Fruit fly (Drosophila melanogaster) whole organism, adult: ENCODE data around the gene sau.
A peak's percentile ranks its signal among the peaks of the same experiment; 100 is the strongest.

ENCODE experiments used
- CG11617 ChIP-seq: fragments of 200-800 bp; sonication (Bioruptor generic); optimal IDR thresholded peaks from 2 replicates; lab custom pipeline; 2017; ENCODE audit warnings: mild to moderate bottlenecking, missing biosample characterization, missing genetic modification reagents, missing genetic modification characterization
- CG12768 ChIP-seq: fragments of 200-800 bp; sonication (Bioruptor generic); optimal IDR thresholded peaks from 2 replicates; lab custom pipeline; 2017; ENCODE audit warnings: missing biosample characterization, missing genetic modification characterization, mild to moderate bottlenecking, moderate library complexity, missing genetic modification reagents
- CG14711 ChIP-seq: fragments of 200-800 bp; sonication (Bioruptor generic); optimal IDR thresholded peaks from 2 replicates; lab custom pipeline; 2018; ENCODE audit warnings: missing biosample characterization, mild to moderate bottlenecking, missing genetic modification characterization, moderate library complexity
- CG1620 ChIP-seq: fragments of 200-800 bp; sonication (Bioruptor generic); optimal IDR thresholded peaks from 2 replicates; lab custom pipeline; 2016; ENCODE audit warnings: missing biosample characterization, missing genetic modification characterization
- CG33017 ChIP-seq: fragments of 200-800 bp; sonication (Bioruptor generic); optimal IDR thresholded peaks from 2 replicates; lab custom pipeline; 2018; ENCODE audit warnings: missing biosample characterization, mild to moderate bottlenecking, missing genetic modification characterization, moderate library complexity
- CG5204 ChIP-seq: fragments of 200-800 bp; sonication (Bioruptor generic); optimal IDR thresholded peaks from 2 replicates; lab custom pipeline; 2016; ENCODE audit warnings: missing biosample characterization, missing genetic modification characterization
- CG7045 ChIP-seq: fragments of 200-800 bp; sonication (Bioruptor generic); optimal IDR thresholded peaks from 2 replicates; lab custom pipeline; 2017; ENCODE audit warnings: missing biosample characterization, mild to moderate bottlenecking, missing genetic modification characterization
- CG7101 ChIP-seq: fragments of 200-800 bp; sonication (Bioruptor generic); optimal IDR thresholded peaks from 2 replicates; lab custom pipeline; 2018; ENCODE audit warnings: missing biosample characterization, mild to moderate bottlenecking, missing genetic modification characterization, moderate library complexity
- Clk ChIP-seq: fragments of 200-800 bp; sonication (Bioruptor generic); optimal IDR thresholded peaks from 2 replicates; lab custom pipeline; 2017; ENCODE audit warnings: missing biosample characterization, missing genetic modification characterization
- Crg-1 ChIP-seq: fragments of 200-800 bp; sonication (Bioruptor generic); optimal IDR thresholded peaks from 2 replicates; lab custom pipeline; 2016; ENCODE audit warnings: missing biosample characterization, missing genetic modification characterization
- Hr96 ChIP-seq: fragments of 200-800 bp; sonication (Bioruptor generic); optimal IDR thresholded peaks from 2 replicates; lab custom pipeline; 2016; ENCODE audit warnings: missing biosample characterization, missing genetic modification characterization
- Mnt ChIP-seq: fragments of 200-800 bp; sonication (Bioruptor generic); optimal IDR thresholded peaks from 2 replicates; lab custom pipeline; 2016; ENCODE audit warnings: missing biosample characterization, mild to moderate bottlenecking, missing genetic modification characterization
- bab1 ChIP-seq: fragments of 200-800 bp; sonication (Bioruptor generic); optimal IDR thresholded peaks from 3 replicates; lab custom pipeline; 2019; ENCODE audit warnings: missing biosample characterization, mild to moderate bottlenecking, missing genetic modification characterization, moderate library complexity
- cic ChIP-seq: fragments of 200-800 bp; sonication (Bioruptor generic); optimal IDR thresholded peaks from 2 replicates; lab custom pipeline; 2017; ENCODE audit warnings: missing biosample characterization, mild to moderate bottlenecking, missing genetic modification characterization, moderate library complexity
- cnc ChIP-seq, 2 experiments: fragments of >200 bp; optimal IDR thresholded peaks; 2 replicates each; lab custom pipeline; 2017
- kay ChIP-seq: fragments of 200-800 bp; sonication (Bioruptor generic); peaks from one replicate; lab custom pipeline; 2016; ENCODE audit warnings: missing biosample characterization, missing genetic modification characterization, borderline replicate concordance
- ovo ChIP-seq: fragments of 200-800 bp; sonication (Bioruptor generic); optimal IDR thresholded peaks from 2 replicates; lab custom pipeline; 2016; ENCODE audit warnings: missing biosample characterization, missing genetic modification characterization
- pad ChIP-seq: fragments of 200-800 bp; sonication (Bioruptor generic); optimal IDR thresholded peaks from 3 replicates; lab custom pipeline; 2017; ENCODE audit warnings: missing biosample characterization, missing genetic modification characterization, mild to moderate bottlenecking, moderate library complexity, missing genetic modification reagents
- tj ChIP-seq: fragments of 200-800 bp; sonication (Bioruptor generic); optimal IDR thresholded peaks from 3 replicates; lab custom pipeline; 2017; ENCODE audit warnings: missing biosample characterization, mild to moderate bottlenecking, missing genetic modification characterization, moderate library complexity
- toe ChIP-seq: fragments of 200-800 bp; sonication (Bioruptor generic); optimal IDR thresholded peaks from 2 replicates; lab custom pipeline; 2016; ENCODE audit warnings: missing biosample characterization, missing genetic modification characterization

sau gene

DNA sequence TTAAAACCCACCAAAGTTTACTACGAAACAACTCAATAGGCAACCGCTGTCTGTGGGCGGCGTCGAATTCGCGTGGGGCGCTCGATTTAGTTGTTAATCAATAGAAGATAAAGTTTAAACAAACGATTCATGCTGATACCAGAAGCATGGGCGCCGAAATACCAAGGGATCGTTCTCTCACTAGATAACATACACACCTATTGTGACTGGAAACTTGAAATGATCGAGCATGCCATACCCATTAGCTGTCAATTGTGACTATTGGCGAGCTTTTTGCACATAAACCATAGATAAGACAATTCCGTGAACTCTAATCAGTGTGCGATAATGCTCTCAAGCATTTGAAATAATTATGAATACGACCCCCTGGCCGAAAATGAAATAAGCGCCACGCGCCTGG, 46.8 kb upstream of the sau start:
- TF ChIP-seq CG11617 (GFP tag; lab: Kevin White, UChicago): no peak
- TF ChIP-seq cic (GFP tag; lab: Kevin White, UChicago): peak; percentile 2

DNA sequence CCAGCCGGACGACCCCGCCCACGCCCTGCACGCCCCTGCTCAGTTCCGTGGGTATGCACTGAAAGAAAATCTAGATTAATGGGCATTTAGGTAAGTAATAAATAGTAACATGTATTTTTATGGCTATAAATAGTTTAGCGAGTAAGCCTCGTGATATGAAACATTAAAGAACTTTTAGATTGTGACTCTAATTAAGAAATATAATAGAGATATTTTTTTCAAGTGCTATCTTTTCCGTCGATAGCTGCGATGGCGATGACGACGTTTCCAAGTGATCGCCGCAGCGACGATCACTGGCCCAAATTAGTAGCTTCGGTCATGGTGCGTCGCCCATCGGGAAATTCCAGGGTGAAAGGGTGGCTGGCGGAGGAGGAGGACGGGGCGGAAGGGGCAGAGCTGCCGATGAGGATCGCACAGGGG, 46.0 kb upstream of the sau start:
- TF ChIP-seq CG1620 (GFP tag; lab: Kevin White, UChicago) (no peak), Mnt (GFP tag; lab: Kevin White, UChicago) (no peak), bab1 (no peak), tj (GFP tag; lab: Kevin White, UChicago) (peak; percentile 2), pad (GFP tag; lab: Kevin White, UChicago) (no peak), cic (GFP tag; lab: Kevin White, UChicago) (no peak), CG14711 (tag; lab: Kevin White, UChicago) (peak; percentile 33), CG12768 (no peak), CG5204 (GFP tag; lab: Kevin White, UChicago) (no peak), CG7101 (tag; lab: Kevin White, UChicago) (peak; percentile 41), CG7045 (peak; percentile 25), cnc (optimal IDR thresholded peaks at IDR 0.05; lab: Kevin White, UChicago) (no peak), Clk (GFP tag; lab: Kevin White, UChicago) (no peak), toe (GFP tag; lab: Kevin White, UChicago) (peak; percentile 14), CG33017 (tag; lab: Kevin White, UChicago) (peak; percentile 14), Crg-1 (GFP tag; lab: Kevin White, UChicago) (no peak), Hr96 (GFP tag; lab: Kevin White, UChicago) (peak; percentile 10), ovo (GFP tag; lab: Kevin White, UChicago) (no peak), kay (no peak), CG11617 (GFP tag; lab: Kevin White, UChicago) (no peak)

DNA sequence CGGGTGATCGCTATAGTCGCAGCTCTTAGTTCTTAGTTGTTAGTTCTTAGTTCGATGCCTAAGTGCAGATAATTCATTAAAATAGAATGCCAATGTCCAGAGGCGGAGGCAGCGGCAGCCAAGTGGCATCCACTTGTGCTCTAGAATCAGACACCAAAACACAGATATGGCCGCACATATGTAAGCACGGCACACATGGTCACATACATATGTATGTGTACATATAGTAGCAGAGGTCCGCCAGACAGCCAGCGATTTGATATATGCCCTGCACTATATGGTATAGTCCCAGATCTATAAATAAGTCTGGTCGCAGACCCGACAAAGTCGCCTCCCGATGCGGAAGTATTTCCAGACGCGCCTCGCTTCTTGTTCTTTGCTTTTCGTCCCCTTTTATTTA, 45.5 kb upstream of the sau start:
- TF ChIP-seq pad (GFP tag; lab: Kevin White, UChicago): no peak
- TF ChIP-seq cnc (optimal IDR thresholded peaks at IDR 0.05; lab: Kevin White, UChicago): no peak

DNA sequence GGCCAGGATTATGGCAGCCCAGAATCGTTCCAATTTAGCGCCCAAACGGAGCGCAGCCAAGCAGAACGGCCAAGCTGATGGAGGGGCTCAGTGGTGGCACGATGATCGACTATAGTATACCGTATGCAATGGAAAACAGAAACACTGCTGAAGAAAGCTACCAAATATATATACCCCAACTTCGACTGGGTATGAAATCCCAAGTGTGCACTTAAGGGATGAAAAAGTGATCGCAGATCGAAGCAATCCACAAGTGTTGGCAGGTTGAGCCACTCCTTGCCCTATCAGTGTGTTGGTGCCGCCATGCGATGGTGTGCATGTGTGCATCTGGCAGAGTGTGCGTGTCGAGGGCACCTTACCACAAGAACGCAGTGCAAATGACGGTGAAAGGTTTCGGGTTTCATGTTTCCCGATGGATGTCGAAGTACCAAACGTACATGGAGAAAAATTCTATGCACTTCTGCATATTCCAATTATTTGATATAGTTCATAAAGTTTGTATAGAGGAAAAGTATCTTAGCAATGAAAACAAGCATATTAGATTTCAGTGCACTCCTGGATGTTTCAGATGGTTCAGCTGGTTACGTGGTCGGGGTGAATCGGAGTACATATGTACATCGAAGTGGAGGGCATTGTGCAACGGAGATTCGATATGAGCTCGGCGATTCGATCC, 44.0 kb upstream of the sau start:
- TF ChIP-seq Crg-1 (GFP tag; lab: Kevin White, UChicago): no peak
- no peak for TF ChIP-seq tj (GFP tag; lab: Kevin White, UChicago)
- TF ChIP-seq ovo (GFP tag; lab: Kevin White, UChicago): no peak
- TF ChIP-seq bab1: no peak
- no peak for TF ChIP-seq cnc (optimal IDR thresholded peaks at IDR 0.05; lab: Kevin White, UChicago)
- no peak for TF ChIP-seq CG7045
- TF ChIP-seq CG1620 (GFP tag; lab: Kevin White, UChicago): no peak

DNA sequence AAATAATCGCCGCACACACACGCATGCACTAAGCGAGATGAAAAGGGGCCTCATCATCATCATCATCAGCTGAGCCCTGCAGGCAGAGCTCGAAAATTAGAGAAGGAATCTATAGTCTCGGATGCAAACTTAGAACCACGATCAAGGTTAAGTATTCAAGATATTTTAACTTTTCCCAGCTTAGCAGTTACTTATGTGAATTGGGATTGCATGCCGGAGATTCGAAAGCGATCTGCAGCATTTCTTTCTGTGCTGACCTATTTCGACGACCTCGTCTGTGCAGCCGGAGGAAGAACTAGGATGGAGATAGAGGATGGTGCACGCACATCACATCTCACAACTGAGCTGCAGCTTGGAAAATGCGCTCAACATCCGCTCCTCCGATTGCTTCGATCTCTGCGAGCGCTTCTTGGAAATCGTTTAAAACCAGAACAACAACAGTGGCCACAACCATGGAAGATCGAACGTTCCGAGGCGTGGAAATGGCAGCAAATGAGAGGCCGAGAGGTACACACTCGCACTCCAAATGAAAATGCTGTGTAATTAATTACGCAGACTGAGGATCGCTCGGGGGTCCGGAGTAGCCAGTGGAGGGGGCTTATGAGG, 43.3 kb upstream of the sau start:
- no peak for TF ChIP-seq pad (GFP tag; lab: Kevin White, UChicago)
- TF ChIP-seq CG14711 (tag; lab: Kevin White, UChicago): no peak
- TF ChIP-seq cic (GFP tag; lab: Kevin White, UChicago): no peak
- no peak for TF ChIP-seq Hr96 (GFP tag; lab: Kevin White, UChicago)
- no peak for TF ChIP-seq toe (GFP tag; lab: Kevin White, UChicago)
- no peak for TF ChIP-seq CG7101 (tag; lab: Kevin White, UChicago)
- no peak for TF ChIP-seq Crg-1 (GFP tag; lab: Kevin White, UChicago)
- no peak for TF ChIP-seq CG1620 (GFP tag; lab: Kevin White, UChicago)
- no peak for TF ChIP-seq tj (GFP tag; lab: Kevin White, UChicago)
- no peak for TF ChIP-seq ovo (GFP tag; lab: Kevin White, UChicago)
- no peak for TF ChIP-seq CG5204 (GFP tag; lab: Kevin White, UChicago)
- no peak for TF ChIP-seq CG7045
- TF ChIP-seq Mnt (GFP tag; lab: Kevin White, UChicago): no peak

DNA sequence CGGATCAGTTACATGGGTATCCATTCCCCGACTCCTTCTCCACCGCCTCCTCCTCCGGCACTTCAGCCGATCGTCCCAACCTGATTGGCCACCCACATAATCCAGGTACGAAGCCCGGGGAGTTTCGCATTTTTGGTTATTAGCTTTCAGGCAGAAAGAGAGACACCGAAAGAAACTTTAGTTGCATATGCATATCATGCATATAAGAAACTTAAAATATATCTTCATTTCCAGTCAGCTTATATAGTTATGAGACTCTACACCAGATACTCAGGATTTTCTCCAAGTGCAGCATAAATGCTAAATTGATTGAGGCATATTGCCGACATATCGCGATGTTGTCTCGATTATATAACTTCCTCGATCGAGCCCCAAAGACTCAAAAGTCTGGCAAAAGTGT, 42.0 kb upstream of the sau start:
- TF ChIP-seq Mnt (GFP tag; lab: Kevin White, UChicago) (no peak), CG5204 (GFP tag; lab: Kevin White, UChicago) (no peak), cic (GFP tag; lab: Kevin White, UChicago) (no peak), CG7045 (no peak), Hr96 (GFP tag; lab: Kevin White, UChicago) (no peak), CG7101 (tag; lab: Kevin White, UChicago) (no peak), toe (GFP tag; lab: Kevin White, UChicago) (no peak), CG14711 (tag; lab: Kevin White, UChicago) (no peak), CG11617 (GFP tag; lab: Kevin White, UChicago) (no peak)

DNA sequence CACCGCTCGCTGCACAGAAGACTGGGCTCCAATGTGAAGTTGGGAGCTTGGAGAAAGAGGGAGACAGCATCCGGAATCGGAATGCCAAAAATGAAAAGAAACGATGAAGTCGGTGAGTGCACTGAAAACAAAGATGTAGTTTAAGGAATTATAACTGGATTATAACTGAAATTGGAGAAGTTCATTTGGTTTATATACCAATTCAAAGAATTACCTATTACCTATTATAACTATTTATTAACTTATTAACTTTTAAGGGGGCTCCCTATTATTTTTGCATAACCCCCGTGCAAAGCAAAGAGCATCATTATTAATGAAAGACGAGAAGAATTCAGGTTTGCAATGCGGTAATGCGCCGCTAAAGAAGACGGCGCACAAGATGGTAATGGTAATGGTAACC, 41.5 kb upstream of the sau start:
- TF ChIP-seq CG1620 (GFP tag; lab: Kevin White, UChicago) (no peak), Mnt (GFP tag; lab: Kevin White, UChicago) (no peak), CG12768 (no peak), pad (GFP tag; lab: Kevin White, UChicago) (no peak)
